Worm (Caenorhabditis elegans): Measurements from ENCODE around the gene ZK1067.4.

Gene ZK1067.4

ce11 chrII:9213055-9213708, 3.0 kb downstream of the ZK1067.4 start, which contains the start of gene znfx-1:
znfx-1 (plus strand) TSS chrII:9213658.
- TF ChIP-seq zag-1 (tag; optimal IDR thresholded peaks at IDR 0.05): no peak
- no peak for TF ChIP-seq nhr-77 (tag; optimal IDR thresholded peaks at IDR 0.05)
- no peak for TF ChIP-seq nhr-85 (tag)
- TF ChIP-seq C34B4.2 (tag; optimal IDR thresholded peaks at IDR 0.05): no peak

DNA sequence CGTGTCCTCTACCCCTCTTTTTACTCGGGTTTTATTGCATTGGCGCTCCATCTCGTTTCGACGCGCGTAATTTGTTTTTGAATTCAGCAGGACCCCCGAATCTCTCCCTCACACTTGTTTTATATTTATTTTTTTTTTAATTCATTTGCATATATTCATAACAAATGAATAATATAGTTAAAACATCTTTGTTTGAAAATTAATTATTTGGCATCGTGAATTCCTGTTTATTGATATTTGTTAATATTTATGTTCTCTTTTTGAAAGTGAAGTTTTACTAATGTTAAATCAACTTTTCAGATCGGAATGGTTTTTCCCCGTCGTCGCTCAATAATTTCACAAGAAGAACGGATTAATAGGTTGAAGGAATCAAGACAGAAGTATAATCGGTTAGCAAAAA, 12.8 kb downstream of the ZK1067.4 start, which contains the start of gene ZK1067.3:
Gene ZK1067.3, plus strand, starts transcription at position 301 of the 400 bp plus-strand sequence.
- TF ChIP-seq dpl-1 (GFP tag; optimal IDR thresholded peaks at IDR 0.05): peak in 1 of 3 experiments; percentile 23
- TF ChIP-seq pag-3 (tag; optimal IDR thresholded peaks at IDR 0.05; ENCODE audit: borderline replicate concordance, insufficient read depth): no peak
- no peak for TF ChIP-seq pax-3 (tag; optimal IDR thresholded peaks at IDR 0.05)
- peak in 1 of 2 experiments; percentile 5 for TF ChIP-seq lin-35 (GFP tag; optimal IDR thresholded peaks at IDR 0.05)
- TF ChIP-seq zag-1 (tag; optimal IDR thresholded peaks at IDR 0.05): no peak
- no peak for TF ChIP-seq snpc-4 (tag; optimal IDR thresholded peaks at IDR 0.05)
- no peak for TF ChIP-seq lsy-2 (tag; optimal IDR thresholded peaks at IDR 0.05)
- TF ChIP-seq nhr-20 (tag; optimal IDR thresholded peaks at IDR 0.05): no peak
- no peak for TF ChIP-seq C16A3.4 (tag; optimal IDR thresholded peaks at IDR 0.05)
- no peak for TF ChIP-seq jun-1 (tag; optimal IDR thresholded peaks at IDR 0.05)
- TF ChIP-seq elt-3 (tag; optimal IDR thresholded peaks at IDR 0.05): no peak
- no peak for TF ChIP-seq mef-2 (tag; optimal IDR thresholded peaks at IDR 0.05)
- no peak for TF ChIP-seq sup-37 (GFP tag; optimal IDR thresholded peaks at IDR 0.05)
- no peak for TF ChIP-seq lin-39 (tag; optimal IDR thresholded peaks at IDR 0.05)
- TF ChIP-seq lin-13 (GFP tag; optimal IDR thresholded peaks at IDR 0.05): no peak

DNA sequence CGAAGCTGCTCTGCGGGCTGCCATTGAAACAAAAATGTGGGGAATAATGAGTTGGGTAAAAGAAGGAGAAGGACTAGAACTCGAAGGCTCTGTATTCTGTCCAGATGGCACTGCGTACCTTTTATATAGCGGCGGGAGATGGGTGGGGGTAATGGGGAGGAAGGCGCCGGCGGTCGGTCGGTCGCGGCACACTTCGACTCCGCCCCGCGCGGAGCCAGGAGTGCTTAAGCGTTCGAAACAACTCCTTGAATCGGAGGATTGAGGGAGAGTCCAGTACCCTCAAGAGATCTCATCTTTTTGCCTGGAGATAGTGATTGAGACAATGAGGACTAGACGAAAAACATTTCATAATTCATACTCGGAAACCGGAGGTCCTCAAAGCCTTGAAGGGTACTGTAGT, 17.0 kb downstream of the ZK1067.4 start, which contains the start of gene abu-14:
Gene abu-14, minus strand, starts transcription at position 81 of the 400 bp plus-strand sequence.
- TF ChIP-seq efl-1 (optimal IDR thresholded peaks at IDR 0.05): no peak
- peak in 1 of 2 experiments; percentile 55 for TF ChIP-seq efl-1 (GFP tag; optimal IDR thresholded peaks at IDR 0.05 in 1 of 2)
- TF ChIP-seq lin-15B (tag; optimal IDR thresholded peaks at IDR 0.05): no peak

DNA sequence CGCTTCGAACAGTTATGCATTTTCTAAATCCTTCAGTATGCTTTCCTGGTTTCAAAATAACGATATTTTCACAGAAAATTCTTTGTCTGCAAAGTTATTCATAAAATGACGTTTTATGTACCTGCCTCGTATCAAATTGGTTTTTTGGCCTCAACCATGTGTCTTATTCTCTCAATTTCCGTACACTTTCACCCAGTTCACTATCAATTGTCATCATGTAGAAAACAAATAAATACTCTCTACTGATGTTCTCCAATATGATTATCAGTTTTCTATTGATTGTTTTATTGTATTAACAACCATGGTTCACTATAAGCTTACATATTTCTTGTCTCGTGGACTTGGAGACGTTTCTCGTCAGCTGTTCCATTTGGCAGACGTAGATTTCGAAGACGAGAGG, 21.1 kb downstream of the ZK1067.4 start, which contains the start of gene gst-13:
Gene gst-13, plus strand, starts transcription at position 218 of the 400 bp plus-strand sequence.
- TF ChIP-seq lin-35 (GFP tag; optimal IDR thresholded peaks at IDR 0.05): peak in 1 of 2 experiments; percentile 34
- peak; percentile 64 for TF ChIP-seq lin-14 (GFP tag; optimal IDR thresholded peaks at IDR 0.05)
- TF ChIP-seq ceh-8 (GFP tag; optimal IDR thresholded peaks at IDR 0.05): no peak
- TF ChIP-seq elt-3 (tag; optimal IDR thresholded peaks at IDR 0.05): peak in 2 of 6 experiments; percentile 8 to 46
- peak; percentile 6 for TF ChIP-seq nhr-71 (tag; optimal IDR thresholded peaks at IDR 0.05)
- no peak for TF ChIP-seq egl-13 (tag; optimal IDR thresholded peaks at IDR 0.05)
- no peak for TF ChIP-seq lin-13 (GFP tag; optimal IDR thresholded peaks at IDR 0.05)
- TF ChIP-seq skn-1 (tag; optimal IDR thresholded peaks at IDR 0.05): peak; percentile 67
- peak; percentile 39 for TF ChIP-seq nhr-20 (tag; optimal IDR thresholded peaks at IDR 0.05)
- peak; percentile 61 for TF ChIP-seq elt-2 (tag; optimal IDR thresholded peaks at IDR 0.05)
- peak; percentile 64 for TF ChIP-seq blmp-1 (tag; optimal IDR thresholded peaks at IDR 0.05)
- TF ChIP-seq nhr-85 (tag): no peak
- TF ChIP-seq lin-39 (tag; optimal IDR thresholded peaks at IDR 0.05): no peak

DNA sequence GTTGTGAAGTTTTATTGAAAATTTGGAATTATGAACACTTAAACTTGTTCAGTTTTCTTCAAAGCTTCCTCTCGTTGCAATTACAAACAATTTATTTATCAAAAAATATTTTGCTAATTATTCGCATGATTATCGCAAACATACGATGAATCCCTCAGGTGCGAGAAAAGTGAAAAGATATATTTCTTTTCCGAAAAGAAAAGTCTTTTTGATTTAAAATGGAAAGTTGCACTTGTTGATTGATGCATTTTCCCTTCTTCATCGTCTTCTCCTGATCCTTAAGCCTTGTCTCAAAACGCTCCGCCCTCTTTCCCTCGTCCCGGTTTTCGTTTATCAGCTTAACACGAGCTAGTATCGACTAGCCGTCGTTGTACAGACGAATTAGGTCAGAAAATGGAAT, 22.3 kb downstream of the ZK1067.4 start:
- TF ChIP-seq ceh-63 (GFP tag; optimal IDR thresholded peaks at IDR 0.05): no peak
- TF ChIP-seq blmp-1 (tag; optimal IDR thresholded peaks at IDR 0.05): peak; percentile 99

DNA sequence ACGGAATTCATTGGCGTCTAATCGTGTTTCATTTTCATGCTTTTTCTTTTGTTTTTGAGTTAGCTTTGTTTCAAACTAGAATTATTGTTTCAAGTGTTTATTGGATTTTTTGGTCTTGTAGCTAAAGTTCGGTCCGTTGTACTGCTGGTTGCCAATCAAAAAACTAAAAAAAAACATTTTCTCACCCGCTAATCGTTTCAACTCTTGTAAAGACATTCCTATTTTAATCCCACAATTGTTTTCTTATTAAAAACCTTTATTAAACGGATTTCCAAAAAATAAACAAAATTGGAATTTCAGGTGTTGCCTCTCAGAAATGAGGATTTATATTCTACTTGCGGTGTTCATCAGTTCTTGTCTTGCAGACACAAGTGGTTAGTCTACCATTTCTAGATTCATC, 22.7 kb downstream of the ZK1067.4 start, which contains the start of gene T26C5.2:
Gene T26C5.2, plus strand, starts transcription at position 301 of the 400 bp plus-strand sequence.
- no peak for TF ChIP-seq sptf-1 (tag; optimal IDR thresholded peaks at IDR 0.05)
- no peak for TF ChIP-seq skn-1 (tag; optimal IDR thresholded peaks at IDR 0.05)
- no peak for TF ChIP-seq C04F5.9 (tag; optimal IDR thresholded peaks at IDR 0.05)
- TF ChIP-seq nhr-76 (tag; optimal IDR thresholded peaks at IDR 0.05): no peak
- no peak for TF ChIP-seq mef-2 (tag; optimal IDR thresholded peaks at IDR 0.05)
- no peak for TF ChIP-seq pax-3 (tag; optimal IDR thresholded peaks at IDR 0.05)
- TF ChIP-seq lin-39 (tag; optimal IDR thresholded peaks at IDR 0.05): no peak
- TF ChIP-seq swsn-7 (tag; optimal IDR thresholded peaks at IDR 0.05): no peak
- no peak for TF ChIP-seq ceh-88 (GFP tag; IDR thresholded peaks at IDR 0.05)
